Fruit fly (Drosophila melanogaster) whole organism, embryonic: Measurements from ENCODE around the gene CG13675.

Source experiments
- CG11085 ChIP-seq: fragments of 200-800 bp; sonication (Bioruptor generic); IDR thresholded peaks from 2 replicates; pipeline ENCODE4 v1.3.6; 2022; ENCODE audit warnings: missing biosample characterization, missing genetic modification characterization
- CG11696 ChIP-seq: fragments of 200-800 bp; sonication (Bioruptor generic); IDR thresholded peaks from 2 replicates; pipeline ENCODE4 v1.3.6; 2022; ENCODE audit warnings: missing biosample characterization, missing genetic modification characterization
- CG12071 ChIP-seq: fragments of 200-800 bp; sonication (Bioruptor generic); optimal IDR thresholded peaks from 3 replicates; lab custom pipeline; 2018; ENCODE audit warnings: missing biosample characterization, mild to moderate bottlenecking, missing genetic modification characterization
- CG12769 ChIP-seq: fragments of 200-800 bp; sonication (Bioruptor generic); optimal IDR thresholded peaks from 2 replicates; lab custom pipeline; 2019; ENCODE audit warnings: missing biosample characterization, mild to moderate bottlenecking, missing genetic modification characterization, moderate library complexity
- CG13296 ChIP-seq: fragments of 200-800 bp; sonication (Bioruptor generic); optimal IDR thresholded peaks from 3 replicates; lab custom pipeline; 2018; ENCODE audit warnings: missing biosample characterization, mild to moderate bottlenecking, missing genetic modification characterization
- CG14050 ChIP-seq: fragments of 200-800 bp; sonication (Bioruptor generic); IDR thresholded peaks from 3 replicates; pipeline ENCODE4 v1.3.6; 2022; ENCODE audit warnings: missing biosample characterization, missing genetic modification characterization
- CG15073 ChIP-seq: fragments of 200-800 bp; sonication (Bioruptor generic); optimal IDR thresholded peaks from 2 replicates; lab custom pipeline; 2016; ENCODE audit warnings: missing biosample characterization, missing genetic modification characterization
- CG15269 ChIP-seq: fragments of 200-800 bp; sonication (Bioruptor generic); optimal IDR thresholded peaks from 2 replicates; lab custom pipeline; 2018; ENCODE audit warnings: missing biosample characterization, mild to moderate bottlenecking, missing genetic modification characterization, moderate library complexity
- CG15601 ChIP-seq: fragments of 200-800 bp; sonication (Bioruptor generic); optimal IDR thresholded peaks from 3 replicates; lab custom pipeline; 2019; ENCODE audit warnings: missing biosample characterization, mild to moderate bottlenecking, missing genetic modification characterization, moderate library complexity
- CG17802 ChIP-seq: fragments of 200-800 bp; sonication (Bioruptor generic); optimal IDR thresholded peaks from 2 replicates; lab custom pipeline; 2018; ENCODE audit warnings: missing biosample characterization, mild to moderate bottlenecking, missing genetic modification characterization, moderate library complexity
- CG1832 ChIP-seq: fragments of 200-800 bp; sonication (Bioruptor generic); optimal IDR thresholded peaks from 2 replicates; lab custom pipeline; 2017; ENCODE audit warnings: missing biosample characterization, mild to moderate bottlenecking, missing genetic modification characterization, inconsistent platforms
- CG2678 ChIP-seq: fragments of 200-800 bp; sonication (Bioruptor generic); optimal IDR thresholded peaks from 3 replicates; lab custom pipeline; 2019; ENCODE audit warnings: missing biosample characterization, mild to moderate bottlenecking, missing genetic modification characterization, moderate library complexity
- CG2889 ChIP-seq: fragments of 200-800 bp; sonication (Bioruptor generic); IDR thresholded peaks from 3 replicates; pipeline ENCODE4 v1.3.6; 2022; ENCODE audit warnings: missing biosample characterization, missing genetic modification characterization
- CG3847 ChIP-seq: fragments of 200-800 bp; sonication (Bioruptor generic); IDR thresholded peaks from 2 replicates; pipeline ENCODE4 v1.3.6; 2022; ENCODE audit warnings: missing biosample characterization, missing genetic modification characterization
- CG4617 ChIP-seq: fragments of 200-800 bp; sonication (Bioruptor generic); optimal IDR thresholded peaks from 3 replicates; lab custom pipeline; 2016; ENCODE audit warnings: missing biosample characterization, missing genetic modification characterization, borderline replicate concordance
- CG5953 ChIP-seq: fragments of 200-800 bp; sonication (Bioruptor generic); IDR thresholded peaks from 2 replicates; pipeline ENCODE4 v1.3.6; 2022; ENCODE audit warnings: missing biosample characterization, missing genetic modification characterization
- CG6813 ChIP-seq: fragments of 200-800 bp; sonication (Bioruptor generic); optimal IDR thresholded peaks from 2 replicates; lab custom pipeline; 2017; ENCODE audit warnings: missing biosample characterization, missing genetic modification characterization, mild to moderate bottlenecking, moderate library complexity, missing genetic modification reagents
- CG7357 ChIP-seq: fragments of 200-800 bp; sonication (Bioruptor generic); IDR thresholded peaks from 3 replicates; pipeline ENCODE4 v1.3.6; 2022; ENCODE audit warnings: missing biosample characterization, missing genetic modification characterization
- CG8388 ChIP-seq: fragments of 200-800 bp; sonication (Bioruptor generic); optimal IDR thresholded peaks from 2 replicates; lab custom pipeline; 2019; ENCODE audit warnings: missing biosample characterization, mild to moderate bottlenecking, missing genetic modification characterization, moderate library complexity
- CG8478 ChIP-seq: fragments of >200 bp; optimal IDR thresholded peaks from 2 replicates; lab custom pipeline; 2018
- CG9727 ChIP-seq: fragments of 200-800 bp; sonication (Bioruptor generic); optimal IDR thresholded peaks from 3 replicates; lab custom pipeline; 2017; ENCODE audit warnings: missing biosample characterization, mild to moderate bottlenecking, missing genetic modification characterization
- Doc3 ChIP-seq: fragments of 200-800 bp; sonication (Bioruptor generic); IDR thresholded peaks from 3 replicates; pipeline ENCODE4 v1.3.6; 2022; ENCODE audit warnings: missing biosample characterization, missing genetic modification characterization; ENCODE audit not compliant: partially characterized antibody
- ERR ChIP-seq: fragments of 200-800 bp; sonication (Bioruptor generic); optimal IDR thresholded peaks from 2 replicates; lab custom pipeline; 2016; ENCODE audit warnings: missing biosample characterization, missing genetic modification characterization
- Ets97D ChIP-seq: fragments of 200-800 bp; sonication (Bioruptor generic); optimal IDR thresholded peaks from 3 replicates; lab custom pipeline; 2016; ENCODE audit warnings: missing biosample characterization, missing genetic modification characterization
- Fer2 ChIP-seq: fragments of 200-800 bp; sonication (Bioruptor generic); optimal IDR thresholded peaks from 2 replicates; lab custom pipeline; 2018; ENCODE audit warnings: missing biosample characterization, mild to moderate bottlenecking, missing genetic modification characterization, moderate library complexity
- Hr3 ChIP-seq: fragments of 200-800 bp; sonication (Bioruptor generic); optimal IDR thresholded peaks from 3 replicates; lab custom pipeline; 2016; ENCODE audit warnings: missing biosample characterization, missing genetic modification characterization
- Hr78 ChIP-seq, 2 experiments: fragments of 200-800 bp in 1 of 2; fragments of >200 bp in 1 of 2; sonication (Bioruptor generic) in 1 of 2; optimal IDR thresholded peaks; 2 replicates each; lab custom pipeline; 2017 to 2019; ENCODE audit warnings: missing biosample characterization in 2 of 2, missing genetic modification characterization in 2 of 2, mild to moderate bottlenecking in 1 of 2, moderate library complexity in 1 of 2
- NK7.1 ChIP-seq: fragments of 200-800 bp; sonication (Bioruptor generic); optimal IDR thresholded peaks from 3 replicates; lab custom pipeline; 2016; ENCODE audit warnings: missing biosample characterization, missing genetic modification characterization
- abd-A ChIP-seq: fragments of 200-800 bp; sonication (Bioruptor generic); optimal IDR thresholded peaks from 3 replicates; lab custom pipeline; 2019; ENCODE audit warnings: missing biosample characterization, mild to moderate bottlenecking, missing genetic modification characterization, moderate library complexity
- aop ChIP-seq: fragments of 200-800 bp; sonication (Bioruptor generic); IDR thresholded peaks from 2 replicates; pipeline ENCODE4 v1.3.6; 2022; ENCODE audit warnings: missing biosample characterization, missing genetic modification characterization
- cas ChIP-seq: fragments of 200-800 bp; sonication (Bioruptor generic); IDR thresholded peaks from 2 replicates; pipeline ENCODE4 v1.3.6; 2022; ENCODE audit warnings: missing biosample characterization, missing genetic modification characterization
- caup ChIP-seq: fragments of 200-800 bp; sonication (Bioruptor generic); optimal IDR thresholded peaks from 3 replicates; lab custom pipeline; 2017; ENCODE audit warnings: missing biosample characterization, mild to moderate bottlenecking, missing genetic modification characterization, moderate library complexity; ENCODE audit not compliant: severe bottlenecking
- chinmo ChIP-seq: fragments of 200-800 bp; sonication (Bioruptor generic); IDR thresholded peaks from 4 replicates; pipeline ENCODE4 v1.3.6; 2022; ENCODE audit warnings: missing biosample characterization, missing genetic modification characterization; ENCODE audit not compliant: partially characterized antibody
- dm ChIP-seq: fragments of 200-800 bp; sonication (Bioruptor generic); optimal IDR thresholded peaks from 3 replicates; lab custom pipeline; 2016; ENCODE audit warnings: missing biosample characterization, missing genetic modification characterization
- dmrt99B ChIP-seq: fragments of 200-800 bp; sonication (Bioruptor generic); optimal IDR thresholded peaks from 2 replicates; lab custom pipeline; 2018; ENCODE audit warnings: missing biosample characterization, mild to moderate bottlenecking, missing genetic modification characterization, moderate library complexity
- gsb ChIP-seq: fragments of 200-800 bp; sonication (Bioruptor generic); IDR thresholded peaks from 2 replicates; pipeline ENCODE4 v1.3.6; 2022; ENCODE audit warnings: missing biosample characterization, missing genetic modification characterization
- hb ChIP-seq: fragments of 200-800 bp; sonication (Bioruptor generic); IDR thresholded peaks from 3 replicates; pipeline ENCODE4 v1.3.6; 2022; ENCODE audit warnings: missing biosample characterization, missing genetic modification characterization; ENCODE audit not compliant: partially characterized antibody
- maf-S ChIP-seq: fragments of 200-800 bp; sonication (Bioruptor generic); optimal IDR thresholded peaks from 2 replicates; lab custom pipeline; 2016; ENCODE audit warnings: missing biosample characterization, missing genetic modification characterization
- onecut ChIP-seq: fragments of 200-800 bp; sonication (Bioruptor generic); IDR thresholded peaks from 2 replicates; pipeline ENCODE4 v1.3.6; 2022; ENCODE audit warnings: missing biosample characterization, missing genetic modification characterization
- p53 ChIP-seq: fragments of 200-800 bp; sonication (Bioruptor generic); optimal IDR thresholded peaks from 2 replicates; lab custom pipeline; 2016; ENCODE audit warnings: missing biosample characterization, missing genetic modification characterization
- row ChIP-seq: fragments of 200-800 bp; sonication (Bioruptor generic); IDR thresholded peaks from 3 replicates; pipeline ENCODE4 v1.3.6; 2022; ENCODE audit warnings: missing biosample characterization, missing genetic modification characterization
- sd ChIP-seq: fragments of 200-800 bp; sonication (Bioruptor generic); optimal IDR thresholded peaks from 3 replicates; lab custom pipeline; 2018; ENCODE audit warnings: missing biosample characterization, mild to moderate bottlenecking, missing genetic modification characterization, moderate library complexity
- sens ChIP-seq: fragments of 200-800 bp; sonication (Bioruptor generic); peaks from one replicate; lab custom pipeline; 2016; ENCODE audit warnings: missing biosample characterization, missing genetic modification characterization
- sens-2 ChIP-seq: fragments of 200-800 bp; sonication (Bioruptor generic); IDR thresholded peaks from 2 replicates; pipeline ENCODE4 v1.3.6; 2022; ENCODE audit warnings: missing biosample characterization, missing genetic modification characterization
- shn ChIP-seq: fragments of 200-800 bp; sonication (Bioruptor generic); optimal IDR thresholded peaks from 3 replicates; lab custom pipeline; 2016; ENCODE audit warnings: missing biosample characterization, missing genetic modification characterization
- slp2 ChIP-seq: fragments of 200-800 bp; sonication (Bioruptor generic); optimal IDR thresholded peaks from 2 replicates; lab custom pipeline; 2016; ENCODE audit warnings: missing biosample characterization, missing genetic modification characterization
- stc ChIP-seq: fragments of 200-800 bp; sonication (Bioruptor generic); IDR thresholded peaks from 2 replicates; pipeline ENCODE4 v1.3.6; 2022; ENCODE audit warnings: missing biosample characterization, missing genetic modification characterization
- vfl ChIP-seq: fragments of 200-800 bp; sonication (Bioruptor generic); optimal IDR thresholded peaks from 2 replicates; lab custom pipeline; 2016; ENCODE audit warnings: missing biosample characterization, missing genetic modification characterization

CG13675 gene

dm6 chr3L:8153206-8153996 lies 11.9 kb downstream of the CG13675 start (continued):
- TF ChIP-seq maf-S (GFP tag; lab: Kevin White, UChicago) (no peak), CG11085 (GFP tag; lab: Robert Waterston, UW) (0 out of 2 replicates have a peak, but pooled peaks have one; percentile 14), CG6813 (peak; percentile 41)

- TF ChIP-seq CG7357 (GFP tag; lab: Robert Waterston, UW) (no peak), CG4617 (GFP tag; lab: Kevin White, UChicago) (no peak), Hr3 (GFP tag; lab: Kevin White, UChicago) (no peak), aop (GFP tag; lab: Robert Waterston, UW) (no peak), cas (GFP tag; lab: Robert Waterston, UW) (no peak), p53 (GFP tag; lab: Kevin White, UChicago) (no peak), sd (tag; lab: Kevin White, UChicago) (peak; percentile 20), sens (GFP tag; lab: Kevin White, UChicago) (peak; percentile 24), CG3847 (GFP tag; lab: Robert Waterston, UW) (no peak), abd-A (tag; lab: Kevin White, UChicago) (peak; percentile 4), CG12769 (tag; lab: Kevin White, UChicago) (peak; percentile 58), CG11696 (no peak), stc (no peak), Doc3 (GFP tag; lab: Robert Waterston, UW) (no peak), Fer2 (tag; lab: Kevin White, UChicago) (no peak), CG9727 (no peak), shn (no peak), caup (GFP tag; lab: Kevin White, UChicago) (no peak), dm (GFP tag; lab: Kevin White, UChicago) (no peak), vfl (GFP tag; lab: Kevin White, UChicago) (no peak), ERR (GFP tag; lab: Kevin White, UChicago) (no peak), dmrt99B (tag; lab: Kevin White, UChicago) (no peak), hb (GFP tag; lab: Robert Waterston, UW) (no peak), CG13296 (no peak), CG5953 (GFP tag; lab: Robert Waterston, UW) (no peak), NK7.1 (GFP tag; lab: Kevin White, UChicago) (no peak), slp2 (GFP tag; lab: Kevin White, UChicago) (no peak), CG15073 (GFP tag; lab: Kevin White, UChicago) (no peak), CG14050 (no peak), CG1832 (GFP tag; lab: Kevin White, UChicago) (no peak), CG8388 (no peak), CG8478 (lab: Kevin White, UChicago) (no peak), row (GFP tag; lab: Robert Waterston, UW) (0 out of 3 replicates have a peak, but pooled peaks have one; percentile 8), CG17802 (tag; lab: Kevin White, UChicago) (no peak), Hr78 (GFP tag; optimal IDR thresholded peaks at IDR 0.05; lab: Kevin White, UChicago) (no peak), Ets97D (GFP tag; lab: Kevin White, UChicago) (no peak), CG2678 (tag; lab: Kevin White, UChicago) (no peak), chinmo (GFP tag; lab: Robert Waterston, UW) (peak; percentile 91; the same call in 2 of the 4 replicates), gsb (GFP tag; lab: Robert Waterston, UW) (no peak), CG15269 (tag; lab: Kevin White, UChicago) (no peak), onecut (no peak), CG2889 (GFP tag; lab: Robert Waterston, UW) (no peak), CG12071 (GFP tag; lab: Kevin White, UChicago) (no peak), sens-2 (no peak), CG15601 (no peak)
These were observed 13.6 kb downstream of the CG13675 start, which contains the start of gene CG13676 for dm6 chr3L:8151727-8152199. TSS of gene CG13676 (minus strand) at chr3L:8151813.
